Worm (Caenorhabditis elegans) whole organism, L1 larva: ENCODE measurements around the gene srz-82.
A peak's percentile ranks its signal among the peaks of the same experiment; 100 is the strongest.
"Not testable (repeated sequence)": the region's sequence is repeated elsewhere in the genome, so short reads cannot be mapped to it uniquely, and the experiment has no call there.

Source experiments
- C16A3.4 ChIP-seq: fragments of 150-350 bp; optimal IDR thresholded peaks from 2 replicates; lab custom pipeline; 2014; ENCODE audit warnings: missing biosample characterization, missing genetic modification characterization
- C34B4.2 ChIP-seq: sonication (generic microtip); optimal IDR thresholded peaks from 2 replicates; lab custom pipeline; 2017; ENCODE audit warnings: mild to moderate bottlenecking, missing genetic modification characterization, missing compliant biosample characterization
- F16B12.6 ChIP-seq: fragments of 150-350 bp; optimal IDR thresholded peaks from 2 replicates; lab custom pipeline; 2014; ENCODE audit warnings: missing biosample characterization, missing genetic modification characterization
- alr-1 ChIP-seq: fragments of 200-800 bp; sonication (Bioruptor generic); optimal IDR thresholded peaks from 2 replicates; lab custom pipeline; 2018; ENCODE audit warnings: borderline replicate concordance, mild to moderate bottlenecking, missing genetic modification characterization, missing compliant biosample characterization
- ceh-63 ChIP-seq: fragments of 200-800 bp; sonication (Bioruptor generic); optimal IDR thresholded peaks from 2 replicates; lab custom pipeline; 2018; ENCODE audit warnings: mild to moderate bottlenecking, missing genetic modification characterization, missing compliant biosample characterization
- dpl-1 ChIP-seq, 3 experiments: fragments of 150-350 bp in 2 of 3; sonication (generic microtip) in 1 of 3; optimal IDR thresholded peaks; 2 replicates each; lab custom pipeline; 2014 to 2017; ENCODE audit warnings: missing biosample characterization in 3 of 3, missing genetic modification characterization in 3 of 3, missing genetic modification reagents in 3 of 3
- efl-1 ChIP-seq, 4 experiments: fragments of 150-350 bp; optimal IDR thresholded peaks in 3 of 4; peaks in 1 of 4; 1 replicate in 1 of 4; 2 replicates in 3 of 4; lab custom pipeline; 2014; ENCODE audit warnings: missing biosample characterization in 2 of 4, missing genetic modification characterization in 2 of 4, missing genetic modification reagents in 2 of 4
- egl-13 ChIP-seq: sonication (generic microtip); optimal IDR thresholded peaks from 2 replicates; lab custom pipeline; 2016; ENCODE audit warnings: missing genotype, missing genetic modification reagents, missing genetic modification characterization, missing compliant biosample characterization
- egl-27 ChIP-seq, 2 experiments: fragments of 150-350 bp in 1 of 2; sonication (generic microtip); optimal IDR thresholded peaks; 3 replicates each; lab custom pipeline; 2017 to 2018; ENCODE audit warnings: missing biosample characterization in 2 of 2, missing genetic modification characterization in 2 of 2, missing genetic modification reagents in 2 of 2
- fkh-8 ChIP-seq: sonication (generic microtip); optimal IDR thresholded peaks from 2 replicates; lab custom pipeline; 2016; ENCODE audit warnings: mild to moderate bottlenecking, missing genetic modification characterization, missing compliant biosample characterization
- hlh-17 ChIP-seq: fragments of 200-800 bp; sonication (Bioruptor generic); optimal IDR thresholded peaks from 2 replicates; lab custom pipeline; 2018; ENCODE audit warnings: missing genetic modification characterization, mild to moderate bottlenecking, missing compliant biosample characterization, moderate library complexity, borderline replicate concordance
- hlh-4 ChIP-seq: sonication (generic microtip); optimal IDR thresholded peaks from 2 replicates; lab custom pipeline; 2016; ENCODE audit warnings: mild to moderate bottlenecking, missing genetic modification characterization, missing compliant biosample characterization
- lin-14 ChIP-seq: fragments of 200-800 bp; sonication (Bioruptor generic); optimal IDR thresholded peaks from 2 replicates; lab custom pipeline; 2018; ENCODE audit warnings: mild to moderate bottlenecking, missing genetic modification characterization, moderate library complexity, missing compliant biosample characterization
- lin-35 ChIP-seq, 2 experiments: fragments of 150-350 bp; optimal IDR thresholded peaks; 2 replicates each; lab custom pipeline; 2014; ENCODE audit warnings: missing biosample characterization in 2 of 2, missing genetic modification characterization in 2 of 2, missing genetic modification reagents in 2 of 2
- mef-2 ChIP-seq: fragments of 150-350 bp; optimal IDR thresholded peaks from 2 replicates; lab custom pipeline; 2014; ENCODE audit warnings: missing biosample characterization, missing genetic modification characterization
- nhr-19 ChIP-seq: fragments of 200-800 bp; sonication (Bioruptor generic); conservative IDR thresholded peaks from 2 replicates; pipeline ENCODE4 v1.3.6; 2022; ENCODE audit warnings: missing genetic modification characterization, missing compliant biosample characterization
- nhr-20 ChIP-seq: sonication (generic microtip); optimal IDR thresholded peaks from 2 replicates; lab custom pipeline; 2016; ENCODE audit warnings: mild to moderate bottlenecking, missing genetic modification characterization, missing compliant biosample characterization
- nhr-237 ChIP-seq: fragments of 150-350 bp; optimal IDR thresholded peaks from 2 replicates; lab custom pipeline; 2014; ENCODE audit warnings: missing biosample characterization, missing genetic modification characterization
- nhr-47 ChIP-seq: sonication (generic microtip); optimal IDR thresholded peaks from 2 replicates; lab custom pipeline; 2016; ENCODE audit warnings: mild to moderate bottlenecking, missing genetic modification characterization, moderate library complexity, missing compliant biosample characterization
- nhr-71 ChIP-seq: sonication (generic microtip); optimal IDR thresholded peaks from 2 replicates; lab custom pipeline; 2016; ENCODE audit warnings: mild to moderate bottlenecking, missing genetic modification characterization, moderate library complexity, missing compliant biosample characterization
- nhr-77 ChIP-seq: fragments of 150-350 bp; optimal IDR thresholded peaks from 2 replicates; lab custom pipeline; 2014; ENCODE audit warnings: missing biosample characterization, missing genetic modification characterization
- nhr-85 ChIP-seq: sonication (generic microtip); peaks from one replicate; lab custom pipeline; 2016; ENCODE audit warnings: missing genetic modification characterization, inconsistent platforms, missing compliant biosample characterization
- nhr-90 ChIP-seq: sonication (generic microtip); optimal IDR thresholded peaks from 2 replicates; lab custom pipeline; 2016; ENCODE audit warnings: mild to moderate bottlenecking, missing genetic modification characterization, missing compliant biosample characterization; ENCODE audit not compliant: poor library complexity
- pax-3 ChIP-seq: fragments of 200-800 bp; sonication (Bioruptor generic); optimal IDR thresholded peaks from 2 replicates; lab custom pipeline; 2018; ENCODE audit warnings: mild to moderate bottlenecking, missing genetic modification characterization, moderate library complexity, missing compliant biosample characterization
- rnt-1 ChIP-seq: sonication (generic microtip); optimal IDR thresholded peaks from 2 replicates; lab custom pipeline; 2016; ENCODE audit warnings: mild to moderate bottlenecking, missing genetic modification characterization, moderate library complexity, missing compliant biosample characterization
- skn-1 ChIP-seq: fragments of 150-350 bp; optimal IDR thresholded peaks from 2 replicates; lab custom pipeline; 2014; ENCODE audit warnings: missing biosample characterization, missing genetic modification characterization
- snu-23 ChIP-seq: sonication (generic microtip); optimal IDR thresholded peaks from 2 replicates; lab custom pipeline; 2016; ENCODE audit warnings: missing genetic modification characterization, missing compliant biosample characterization
- sox-4 ChIP-seq: sonication (generic microtip); optimal IDR thresholded peaks from 2 replicates; lab custom pipeline; 2016; ENCODE audit warnings: missing genetic modification characterization, missing compliant biosample characterization
- tlp-1 ChIP-seq: fragments of 150-350 bp; optimal IDR thresholded peaks from 2 replicates; lab custom pipeline; 2014; ENCODE audit warnings: missing biosample characterization, missing genetic modification characterization
- zag-1 ChIP-seq: fragments of 150-350 bp; optimal IDR thresholded peaks from 2 replicates; lab custom pipeline; 2014; ENCODE audit warnings: missing biosample characterization, missing genetic modification characterization

Gene srz-82

ce11 chrIV:3482195-3482959 lies at the start of gene srz-82:
Gene srz-82 (plus strand): TSS chrIV:3482895.
- peak; percentile 32 for TF ChIP-seq fkh-8 (tag; lab: Kevin White, UChicago)
- TF ChIP-seq hlh-17: no peak
- peak; percentile 99 for TF ChIP-seq hlh-4 (tag; lab: Kevin White, UChicago)
- no peak for TF ChIP-seq efl-1 (optimal IDR thresholded peaks at IDR 0.05; lab: Kevin White, UChicago)
- peak in 1 of 2 experiments; percentile 15 for TF ChIP-seq efl-1 (GFP tag; optimal IDR thresholded peaks at IDR 0.05 in 1 of 2; lab: Kevin White, UChicago)

ce11 chrIV:3433387-3433786 lies 49.3 kb upstream of the srz-82 start, which contains the start of gene C04C3.7:
Gene C04C3.7 (minus strand): TSS chrIV:3433487.
- TF ChIP-seq nhr-47, mef-2, nhr-90: not testable (repeated sequence)
- TF ChIP-seq, all 84 proteins: peak for 0; not testable (repeated sequence) for 84

ce11 chrIV:3436021-3436420 lies 46.7 kb upstream of the srz-82 start, which contains the start of gene srz-32:
Gene srz-32 (plus strand): TSS chrIV:3436321.
- TF ChIP-seq lin-35 (GFP tag; optimal IDR thresholded peaks at IDR 0.05; lab: Kevin White, UChicago): no peak
- TF ChIP-seq nhr-77 (tag; lab: Kevin White, UChicago): no peak
- TF ChIP-seq C16A3.4: no peak
- no peak for TF ChIP-seq zag-1
- TF ChIP-seq alr-1 (tag; lab: Kevin White, UChicago): no peak
- TF ChIP-seq tlp-1 (tag; lab: Kevin White, UChicago): no peak
- TF ChIP-seq egl-27 (tag; optimal IDR thresholded peaks at IDR 0.05; lab: Kevin White, UChicago): no peak
- no peak for TF ChIP-seq nhr-237 (tag; lab: Kevin White, UChicago)
- no peak for TF ChIP-seq sox-4 (tag; lab: Kevin White, UChicago)
- no peak for TF ChIP-seq dpl-1 (GFP tag; optimal IDR thresholded peaks at IDR 0.05; lab: Kevin White, UChicago)
- no peak for TF ChIP-seq snu-23 (GFP tag; lab: Kevin White, UChicago)
- TF ChIP-seq nhr-19 (GFP tag; lab: Robert Waterston, UW): no peak
- TF ChIP-seq egl-13 (tag; lab: Kevin White, UChicago): no peak
- no peak for TF ChIP-seq efl-1 (optimal IDR thresholded peaks at IDR 0.05; lab: Kevin White, UChicago)
- no peak for TF ChIP-seq efl-1 (GFP tag; optimal IDR thresholded peaks at IDR 0.05 in 1 of 2; lab: Kevin White, UChicago)
- no peak for TF ChIP-seq F16B12.6 (tag; lab: Kevin White, UChicago)
- no peak for TF ChIP-seq ceh-63 (GFP tag; lab: Kevin White, UChicago)

ce11 chrIV:3438022-3438421 lies 44.7 kb upstream of the srz-82 start, which contains the start of gene grd-13:
Gene grd-13 (plus strand): TSS chrIV:3438312.
- peak; percentile 87 for TF ChIP-seq nhr-85
- TF ChIP-seq fkh-8 (tag; lab: Kevin White, UChicago): no peak
- TF ChIP-seq, all 84 proteins: peak for 1

- TF ChIP-seq nhr-71 (tag; lab: Kevin White, UChicago) (peak; percentile 51), rnt-1 (tag; lab: Kevin White, UChicago) (peak; percentile 8), pax-3 (tag; lab: Kevin White, UChicago) (no peak), skn-1 (tag; lab: Kevin White, UChicago) (no peak), nhr-20 (tag; lab: Kevin White, UChicago) (peak; percentile 11), lin-14 (GFP tag; lab: Kevin White, UChicago) (peak; percentile 70), nhr-85 (peak; percentile 95), C34B4.2 (no peak)
Measured at ce11 chrIV:3439354-3439753, 43.3 kb upstream of the srz-82 start, which contains the start of gene grd-3. Gene grd-3 (plus strand): TSS chrIV:3439655.
